Worm (Caenorhabditis elegans): ENCODE results near the gene col-164.

The col-164 gene

DNA sequence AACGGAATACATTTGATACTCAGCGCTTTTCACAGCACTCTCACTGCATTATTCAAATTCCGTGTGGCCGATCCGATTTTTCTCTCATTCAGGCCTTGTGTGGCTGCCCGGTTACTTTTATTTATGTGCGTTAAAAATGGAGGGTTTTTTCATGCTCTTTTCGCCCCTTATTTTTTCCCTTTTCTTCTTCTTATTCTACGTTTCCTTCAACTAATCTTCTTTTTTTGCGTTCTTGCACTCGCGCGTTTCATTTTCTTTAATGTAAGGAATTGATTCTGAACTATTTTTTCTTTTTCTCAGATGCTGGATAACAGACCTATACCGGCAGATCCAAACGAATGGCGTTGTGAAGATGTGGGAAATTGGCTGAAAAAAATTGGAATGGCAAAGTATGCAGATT, 15.4 kb downstream of the col-164 start, which contains the start of gene F53B1.2:
TSS of gene F53B1.2 (plus strand) at position 301 of the 400 bp plus-strand sequence.
- TF ChIP-seq hlh-1 (tag; optimal IDR thresholded peaks at IDR 0.05) = no peak
- TF ChIP-seq elt-1 (tag; optimal IDR thresholded peaks at IDR 0.05; ENCODE audit: borderline replicate concordance, insufficient read depth) = no peak
- TF ChIP-seq sptf-1 (tag; optimal IDR thresholded peaks at IDR 0.05) = no peak
- no peak for TF ChIP-seq ztf-11 (tag; optimal IDR thresholded peaks at IDR 0.05)
- no peak for TF ChIP-seq lin-13 (tag; optimal IDR thresholded peaks at IDR 0.05)
- TF ChIP-seq M03D4.4 (tag; optimal IDR thresholded peaks at IDR 0.05) = no peak
- TF ChIP-seq ceh-43 (GFP tag; optimal IDR thresholded peaks at IDR 0.05) = no peak
- no peak for TF ChIP-seq nhr-28 (tag; optimal IDR thresholded peaks at IDR 0.05)
- TF ChIP-seq lin-32 (GFP tag; optimal IDR thresholded peaks at IDR 0.05) = no peak
- TF ChIP-seq unc-39 (tag; optimal IDR thresholded peaks at IDR 0.05) = no peak
- no peak for TF ChIP-seq ceh-83 (GFP tag; optimal IDR thresholded peaks at IDR 0.05)
- no peak for TF ChIP-seq nhr-2 (tag; optimal IDR thresholded peaks at IDR 0.05)
- TF ChIP-seq drap-1 (GFP tag; optimal IDR thresholded peaks at IDR 0.05) = no peak
- TF ChIP-seq mab-5 (tag; optimal IDR thresholded peaks at IDR 0.05) = no peak
- no peak for TF ChIP-seq unc-62 (GFP tag; optimal IDR thresholded peaks at IDR 0.05)

DNA sequence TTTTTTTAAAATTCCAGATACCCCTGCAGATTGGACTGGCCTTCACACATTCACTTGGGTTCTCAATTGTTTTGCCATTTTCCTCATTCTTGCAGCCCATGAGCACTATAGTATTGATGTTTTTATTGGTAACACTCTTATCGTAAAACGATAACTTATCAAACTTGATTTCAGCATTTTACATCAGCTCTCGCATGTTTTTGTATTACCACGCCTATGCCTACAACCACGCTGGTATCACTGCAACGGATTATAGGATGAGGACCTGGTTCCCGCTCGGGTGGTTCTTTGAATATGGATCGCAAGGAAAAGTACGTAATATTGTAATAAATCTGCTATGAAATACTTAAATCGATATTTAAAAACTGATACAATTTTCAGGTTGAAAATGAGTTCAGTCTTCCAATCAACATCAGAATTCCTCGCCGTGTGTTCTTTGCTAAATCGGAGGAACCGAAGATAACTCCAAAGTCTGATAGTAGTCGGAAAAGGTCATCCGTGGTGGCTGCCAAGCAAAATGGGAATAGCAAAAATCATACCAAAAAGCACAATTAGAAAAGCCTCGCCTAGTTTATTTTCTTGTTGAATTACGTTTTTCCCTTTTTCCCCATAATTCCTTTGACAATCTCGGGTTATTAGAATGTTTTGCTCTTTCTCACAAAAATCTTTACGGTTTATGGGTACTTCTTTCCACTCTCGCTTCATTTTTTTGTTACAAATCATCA, 17.5 kb downstream of the col-164 start:
- no peak for TF ChIP-seq M03D4.4 (tag; optimal IDR thresholded peaks at IDR 0.05)
- no peak for TF ChIP-seq ces-1 (GFP tag; optimal IDR thresholded peaks at IDR 0.05)
- TF ChIP-seq elt-1 (tag; optimal IDR thresholded peaks at IDR 0.05; ENCODE audit: borderline replicate concordance, insufficient read depth) = no peak

DNA sequence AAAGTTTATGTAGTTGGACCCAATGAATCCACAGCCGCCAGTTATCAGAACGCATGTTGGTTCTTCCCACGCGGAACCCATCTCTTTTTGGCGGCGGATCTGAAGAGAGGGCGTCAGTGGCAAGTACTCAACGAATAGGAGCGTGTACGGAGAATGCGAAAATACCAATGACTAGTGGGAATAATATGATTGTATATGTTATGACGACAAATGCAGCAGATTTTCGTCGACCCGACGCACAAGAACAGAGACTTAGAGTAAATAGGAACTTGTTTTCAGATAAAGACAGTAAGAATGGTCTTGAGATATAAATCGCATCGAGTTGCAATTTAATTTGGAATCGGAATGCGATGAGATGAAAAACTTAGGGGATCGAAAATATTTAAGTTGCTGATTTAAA, 19.7 kb downstream of the col-164 start, which contains the start of gene bus-5:
TSS of gene bus-5 (minus strand) at position 101 of the 400 bp plus-strand sequence.
- TF ChIP-seq ceh-83 (GFP tag; optimal IDR thresholded peaks at IDR 0.05) (no peak), hlh-1 (tag; optimal IDR thresholded peaks at IDR 0.05) (no peak), bed-3 (GFP tag; optimal IDR thresholded peaks at IDR 0.05) (no peak), nhr-2 (tag; optimal IDR thresholded peaks at IDR 0.05) (no peak), mab-5 (tag; optimal IDR thresholded peaks at IDR 0.05) (no peak), mls-2 (tag; optimal IDR thresholded peaks at IDR 0.05) (no peak), lin-13 (tag; optimal IDR thresholded peaks at IDR 0.05) (no peak), M03D4.4 (tag; optimal IDR thresholded peaks at IDR 0.05) (no peak), drap-1 (GFP tag; optimal IDR thresholded peaks at IDR 0.05) (no peak), elt-3 (tag; optimal IDR thresholded peaks at IDR 0.05) (no peak), nhr-76 (tag; optimal IDR thresholded peaks at IDR 0.05) (no peak), flh-1 (GFP tag; optimal IDR thresholded peaks at IDR 0.05) (no peak), nhr-237 (tag; optimal IDR thresholded peaks at IDR 0.05) (no peak), snpc-4 (tag; optimal IDR thresholded peaks at IDR 0.05) (no peak), pha-4 (tag; optimal IDR thresholded peaks at IDR 0.05) (no peak), ham-2 (GFP tag; optimal IDR thresholded peaks at IDR 0.05) (no peak), elt-1 (tag; optimal IDR thresholded peaks at IDR 0.05; ENCODE audit: borderline replicate concordance, insufficient read depth) (no peak), unc-62 (GFP tag; optimal IDR thresholded peaks at IDR 0.05) (no peak)

DNA sequence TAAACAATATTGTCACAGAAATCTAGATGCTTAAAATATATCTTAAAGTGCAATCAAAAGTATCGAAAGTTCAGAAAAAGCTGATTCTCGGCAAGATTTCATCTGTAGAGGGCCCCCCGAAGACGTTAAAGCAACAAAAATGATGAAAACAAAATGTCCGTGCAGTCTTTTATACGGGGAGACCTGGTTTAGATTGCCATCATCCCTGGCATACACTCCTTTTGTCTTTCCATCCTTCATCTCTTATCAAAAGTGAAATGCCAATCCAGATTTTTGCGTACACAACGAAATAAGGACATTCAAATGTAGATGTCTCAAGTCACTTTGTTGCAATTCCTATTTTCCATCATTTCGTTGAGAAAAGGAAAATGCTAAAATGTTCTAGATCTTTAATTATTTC, 20.9 kb downstream of the col-164 start:
- peak; percentile 72 for TF ChIP-seq elt-1 (tag; optimal IDR thresholded peaks at IDR 0.05; ENCODE audit: borderline replicate concordance, insufficient read depth)
- TF ChIP-seq nhr-12 (tag; optimal IDR thresholded peaks at IDR 0.05) = no peak

DNA sequence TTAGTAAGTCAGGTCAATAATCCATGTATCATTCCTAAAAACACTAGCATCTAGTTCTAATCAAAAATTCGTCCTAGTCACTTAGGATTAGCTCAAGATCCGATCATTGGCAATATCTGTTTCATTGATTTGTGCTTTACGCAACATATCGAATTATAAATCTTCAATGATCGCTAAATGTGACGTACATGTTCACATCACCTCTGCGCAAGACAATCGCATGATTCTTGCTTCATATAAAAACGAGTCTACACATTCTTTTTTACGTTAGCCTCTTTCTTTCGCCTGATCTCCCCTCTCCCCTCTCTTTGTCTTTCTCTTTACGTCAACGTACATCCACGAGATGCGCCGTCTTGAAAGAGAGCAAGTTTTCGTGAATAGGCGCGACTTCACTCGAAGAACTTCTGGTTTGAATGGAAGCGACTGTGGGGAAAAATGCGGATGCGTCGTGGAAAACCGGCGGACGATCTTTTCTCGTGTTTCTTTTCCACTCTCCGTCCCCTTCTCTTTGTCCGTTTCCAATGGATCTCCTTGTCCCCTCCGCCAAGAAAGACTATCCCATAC, 23.1 kb downstream of the col-164 start:
- TF ChIP-seq elt-1 (tag; optimal IDR thresholded peaks at IDR 0.05; ENCODE audit: borderline replicate concordance, insufficient read depth) (peak; percentile 61), nhr-2 (tag; optimal IDR thresholded peaks at IDR 0.05) (no peak)

DNA sequence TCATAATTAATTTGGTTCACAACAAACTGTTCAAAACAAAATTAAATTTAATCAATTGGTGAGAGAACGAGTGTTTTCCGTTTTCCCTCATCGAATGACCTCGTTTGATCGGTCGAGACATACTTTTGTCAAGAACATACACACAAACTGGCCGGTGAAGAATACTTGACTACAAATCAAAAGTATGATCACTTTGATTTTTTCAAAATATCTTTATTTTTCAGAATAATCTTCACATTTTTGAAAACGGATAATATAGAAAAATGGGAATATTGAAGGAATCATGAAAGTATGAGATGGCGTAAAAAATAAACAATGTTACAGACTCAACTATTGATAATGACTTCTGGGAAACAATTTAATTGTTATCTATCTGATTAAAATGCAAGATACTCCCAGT, 24.9 kb downstream of the col-164 start, which contains the start of gene swip-10:
TSS of gene swip-10 (minus strand) at position 101 of the 400 bp plus-strand sequence.
- TF ChIP-seq hlh-1 (tag; optimal IDR thresholded peaks at IDR 0.05) (no peak), cnd-1 (tag; optimal IDR thresholded peaks at IDR 0.05) (no peak), nhr-237 (tag; optimal IDR thresholded peaks at IDR 0.05) (no peak), ceh-43 (GFP tag; optimal IDR thresholded peaks at IDR 0.05) (no peak), lin-13 (tag; optimal IDR thresholded peaks at IDR 0.05) (no peak), lin-32 (GFP tag; optimal IDR thresholded peaks at IDR 0.05) (no peak), ceh-83 (GFP tag; optimal IDR thresholded peaks at IDR 0.05) (no peak), unc-62 (GFP tag; optimal IDR thresholded peaks at IDR 0.05) (no peak), elt-1 (tag; optimal IDR thresholded peaks at IDR 0.05; ENCODE audit: borderline replicate concordance, insufficient read depth) (no peak), ces-1 (GFP tag; optimal IDR thresholded peaks at IDR 0.05) (no peak), nhr-12 (tag; optimal IDR thresholded peaks at IDR 0.05) (no peak), unc-39 (tag; optimal IDR thresholded peaks at IDR 0.05) (no peak), lsy-2 (tag; optimal IDR thresholded peaks at IDR 0.05) (no peak), ztf-11 (tag; optimal IDR thresholded peaks at IDR 0.05) (no peak), ham-2 (GFP tag; optimal IDR thresholded peaks at IDR 0.05) (no peak), elt-3 (tag; optimal IDR thresholded peaks at IDR 0.05) (no peak), blmp-1 (tag; optimal IDR thresholded peaks at IDR 0.05) (no peak), bed-3 (GFP tag; optimal IDR thresholded peaks at IDR 0.05) (no peak)

Data from whole organism, mixed stage, embryonic.